Worm (Caenorhabditis elegans): ENCODE data around the gene Y53G8AR.5.
A peak's percentile ranks its signal among the peaks of the same experiment; 100 is the strongest.

Y53G8AR.5 gene

DNA sequence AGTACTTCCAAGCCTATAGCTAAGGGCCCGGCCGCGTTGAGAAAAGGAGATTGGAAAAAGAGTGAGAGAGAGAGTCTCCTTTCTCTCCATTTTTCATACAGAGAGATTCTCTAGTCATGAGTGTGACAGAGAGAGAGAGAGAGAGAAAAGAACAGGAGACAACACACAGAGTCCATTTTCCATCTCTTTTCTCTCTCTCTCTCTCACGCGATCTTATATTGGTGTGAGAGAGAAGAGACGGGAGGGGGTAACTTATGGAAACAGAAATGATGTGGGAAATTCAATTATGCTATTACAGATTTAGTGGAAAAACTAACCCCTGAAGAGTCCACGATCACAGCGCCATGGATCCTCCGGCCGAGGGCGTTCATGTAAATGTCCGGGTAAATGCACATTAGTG, 24.1 kb upstream of the Y53G8AR.5 start (continued):
- TF ChIP-seq hlh-13 (GFP tag; optimal IDR thresholded peaks at IDR 0.05): no peak
- TF ChIP-seq lin-11 (tag; optimal IDR thresholded peaks at IDR 0.05): no peak
- TF ChIP-seq pax-1 (tag; optimal IDR thresholded peaks at IDR 0.05): no peak
- TF ChIP-seq T23F11.4 (GFP tag; optimal IDR thresholded peaks at IDR 0.05): no peak
- TF ChIP-seq ceh-34 (tag; optimal IDR thresholded peaks at IDR 0.05): peak; percentile 10
- peak; percentile 82 for TF ChIP-seq unc-42 (tag; optimal IDR thresholded peaks at IDR 0.05)
- no peak for TF ChIP-seq hlh-15 (tag; optimal IDR thresholded peaks at IDR 0.05)
- no peak for TF ChIP-seq pat-9 (tag; optimal IDR thresholded peaks at IDR 0.05)
- TF ChIP-seq ztf-16 (tag; optimal IDR thresholded peaks at IDR 0.05): no peak
- no peak for TF ChIP-seq sox-2 (GFP tag; IDR thresholded peaks at IDR 0.05)
- TF ChIP-seq mec-3 (tag; optimal IDR thresholded peaks at IDR 0.05; ENCODE audit: borderline replicate concordance): no peak
- peak; percentile 35 for TF ChIP-seq tbx-2 (tag; optimal IDR thresholded peaks at IDR 0.05)
- no peak for TF ChIP-seq tbx-7 (tag; optimal IDR thresholded peaks at IDR 0.05)
- TF ChIP-seq K02D7.2 (tag; optimal IDR thresholded peaks at IDR 0.05): no peak
- no peak for TF ChIP-seq ceh-19 (GFP tag; optimal IDR thresholded peaks at IDR 0.05)

- TF ChIP-seq fax-1 (tag; optimal IDR thresholded peaks at IDR 0.05) (no peak), sdc-2 (tag; optimal IDR thresholded peaks at IDR 0.05) (no peak), hlh-8 (tag; optimal IDR thresholded peaks at IDR 0.05) (no peak), ceh-6 (GFP tag; optimal IDR thresholded peaks at IDR 0.05) (no peak)
Observed at ce11 chrIII:3278610-3279009, 18.6 kb upstream of the Y53G8AR.5 start, which contains the start of gene Y53G8AM.8. Gene Y53G8AM.8, minus strand, starts transcription at chrIII:3278710.

ce11 chrIII:3279304-3279703, 17.9 kb upstream of the Y53G8AR.5 start:
- no peak for TF ChIP-seq dmd-4 (tag; optimal IDR thresholded peaks at IDR 0.05; ENCODE audit: borderline replicate concordance)
- TF ChIP-seq ztf-16 (tag; optimal IDR thresholded peaks at IDR 0.05): no peak
- TF ChIP-seq K09A11.1 (tag; optimal IDR thresholded peaks at IDR 0.05; ENCODE audit: insufficient read depth): peak; percentile 1
- TF ChIP-seq che-1 (tag; optimal IDR thresholded peaks at IDR 0.05): no peak
- TF ChIP-seq lim-6 (tag; optimal IDR thresholded peaks at IDR 0.05): no peak
- TF ChIP-seq sox-4 (tag; optimal IDR thresholded peaks at IDR 0.05): no peak
- TF ChIP-seq hlh-8 (tag; optimal IDR thresholded peaks at IDR 0.05): no peak
- TF ChIP-seq sox-2 (GFP tag; IDR thresholded peaks at IDR 0.05): no peak
- TF ChIP-seq mec-3 (tag; optimal IDR thresholded peaks at IDR 0.05; ENCODE audit: borderline replicate concordance): no peak
- no peak for TF ChIP-seq ceh-9 (tag; optimal IDR thresholded peaks at IDR 0.05)
- no peak for TF ChIP-seq ceh-19 (GFP tag; optimal IDR thresholded peaks at IDR 0.05)
- TF ChIP-seq ceh-34 (tag; optimal IDR thresholded peaks at IDR 0.05): no peak
- peak; percentile 39 for TF ChIP-seq ceh-18 (tag; optimal IDR thresholded peaks at IDR 0.05)
- no peak for TF ChIP-seq ceh-45 (GFP tag; IDR thresholded peaks at IDR 0.05)
- no peak for TF ChIP-seq C08G9.2 (tag; optimal IDR thresholded peaks at IDR 0.05)
- no peak for TF ChIP-seq hlh-15 (tag; optimal IDR thresholded peaks at IDR 0.05)
- TF ChIP-seq ahr-1 (tag; optimal IDR thresholded peaks at IDR 0.05): no peak
- no peak for TF ChIP-seq pros-1 (tag; optimal IDR thresholded peaks at IDR 0.05)
- TF ChIP-seq nfya-1 (tag; optimal IDR thresholded peaks at IDR 0.05): peak; percentile 68
- TF ChIP-seq dve-1 (tag; optimal IDR thresholded peaks at IDR 0.05): peak; percentile 54
- no peak for TF ChIP-seq npax-4 (tag; optimal IDR thresholded peaks at IDR 0.05)
- no peak for TF ChIP-seq sdc-2 (tag; optimal IDR thresholded peaks at IDR 0.05)
- no peak for TF ChIP-seq elt-4 (tag; optimal IDR thresholded peaks at IDR 0.05)
- TF ChIP-seq unc-3 (GFP tag; conservative IDR thresholded peaks at IDR 0.05): no peak
- TF ChIP-seq unc-3 (tag; optimal IDR thresholded peaks at IDR 0.05): no peak
- TF ChIP-seq madf-2 (tag; optimal IDR thresholded peaks at IDR 0.05): no peak
- TF ChIP-seq ama-1 (optimal IDR thresholded peaks at IDR 0.05): no peak
- TF ChIP-seq zip-5 (tag; optimal IDR thresholded peaks at IDR 0.05): no peak
- TF ChIP-seq eyg-1 (tag; optimal IDR thresholded peaks at IDR 0.05): no peak
- no peak for TF ChIP-seq fax-1 (tag; optimal IDR thresholded peaks at IDR 0.05)
- no peak for TF ChIP-seq fkh-10 (GFP tag; optimal IDR thresholded peaks at IDR 0.05)
- peak; percentile 17 for TF ChIP-seq elt-2 (tag; optimal IDR thresholded peaks at IDR 0.05)
- no peak for TF ChIP-seq hlh-6 (tag; optimal IDR thresholded peaks at IDR 0.05)
- TF ChIP-seq pax-1 (tag; optimal IDR thresholded peaks at IDR 0.05): peak; percentile 70
- TF ChIP-seq ceh-31 (tag; optimal IDR thresholded peaks at IDR 0.05): peak; percentile 22
- TF ChIP-seq pha-4 (tag; optimal IDR thresholded peaks at IDR 0.05): no peak
- peak; percentile 25 for TF ChIP-seq hlh-30 (tag; optimal IDR thresholded peaks at IDR 0.05; ENCODE audit: insufficient read depth)
- no peak for TF ChIP-seq syd-9 (tag; optimal IDR thresholded peaks at IDR 0.05)
- no peak for TF ChIP-seq C38D4.7 (GFP tag; optimal IDR thresholded peaks at IDR 0.05)

All from whole organism, late embryonic.